Worm (Caenorhabditis elegans) whole organism, young adult: Measurements from ENCODE around the gene F35H10.5.

Experiments
- B0035.1 ChIP-seq: sonication (generic microtip); optimal IDR thresholded peaks from 2 replicates; lab custom pipeline; 2016; ENCODE audit warnings: missing genetic modification characterization, mild to moderate bottlenecking, missing compliant biosample characterization, missing genotype, missing genetic modification reagents
- B0336.3 ChIP-seq: fragments of 200-800 bp; sonication (Bioruptor generic); IDR thresholded peaks from 2 replicates; pipeline ENCODE4 v1.3.6; 2022; ENCODE audit warnings: missing genetic modification characterization, missing compliant biosample characterization
- C17E4.6 ChIP-seq: fragments of 200-800 bp; sonication (Bioruptor generic); IDR thresholded peaks from 2 replicates; pipeline ENCODE4 v1.3.6; 2022; ENCODE audit warnings: missing genetic modification reagents, missing genetic modification characterization, missing compliant biosample characterization
- F10E7.11 ChIP-seq: sonication (generic microtip); optimal IDR thresholded peaks from 2 replicates; lab custom pipeline; 2017; ENCODE audit warnings: mild to moderate bottlenecking, missing genetic modification characterization, moderate library complexity, missing compliant biosample characterization
- F22D6.2 ChIP-seq: sonication (generic microtip); optimal IDR thresholded peaks from 2 replicates; lab custom pipeline; 2016; ENCODE audit warnings: mild to moderate bottlenecking, missing genetic modification characterization, missing compliant biosample characterization
- F49E8.2 ChIP-seq: sonication (generic microtip); optimal IDR thresholded peaks from 3 replicates; lab custom pipeline; 2017; ENCODE audit warnings: missing genetic modification characterization, mild to moderate bottlenecking, missing compliant biosample characterization, antibody characterized with exemption, moderate library complexity; ENCODE audit not compliant: insufficient read depth
- F52B5.7 ChIP-seq: sonication (generic microtip); optimal IDR thresholded peaks from 2 replicates; lab custom pipeline; 2016; ENCODE audit warnings: mild to moderate bottlenecking, missing genetic modification characterization, missing compliant biosample characterization
- F55B11.4 ChIP-seq: sonication (generic microtip); optimal IDR thresholded peaks from 2 replicates; lab custom pipeline; 2016; ENCODE audit warnings: missing compliant biosample characterization, missing genetic modification characterization, borderline replicate concordance; ENCODE audit not compliant: insufficient read depth
- T26A5.8 ChIP-seq: sonication (generic microtip); optimal IDR thresholded peaks from 2 replicates; lab custom pipeline; 2016; ENCODE audit warnings: missing genetic modification characterization, missing compliant biosample characterization
- Y56A3A.18 ChIP-seq: fragments of 200-800 bp; sonication (Bioruptor generic); IDR thresholded peaks from 2 replicates; pipeline ENCODE4 v1.3.6; 2022; ENCODE audit warnings: missing genetic modification reagents, missing genetic modification characterization, missing compliant biosample characterization
- aptf-2 ChIP-seq: fragments of 200-800 bp; sonication (Bioruptor generic); conservative IDR thresholded peaks from 2 replicates; pipeline ENCODE4 v1.3.6; 2022; ENCODE audit warnings: missing genetic modification reagents, missing genetic modification characterization, missing compliant biosample characterization
- aptf-3 ChIP-seq: fragments of 200-800 bp; sonication (Bioruptor generic); IDR thresholded peaks from 2 replicates; pipeline ENCODE4 v1.3.6; 2022; ENCODE audit warnings: missing genetic modification characterization, missing compliant biosample characterization
- atf-7 ChIP-seq: sonication (generic microtip); optimal IDR thresholded peaks from 2 replicates; lab custom pipeline; 2017; ENCODE audit warnings: mild to moderate bottlenecking, missing genetic modification characterization, missing compliant biosample characterization
- attf-6 ChIP-seq: fragments of 200-800 bp; sonication (Bioruptor generic); IDR thresholded peaks from 2 replicates; pipeline ENCODE4 v1.3.6; 2022; ENCODE audit warnings: missing genetic modification reagents, missing genetic modification characterization, missing compliant biosample characterization
- ceh-100 ChIP-seq: fragments of 200-800 bp; sonication (Bioruptor generic); IDR thresholded peaks from 2 replicates; pipeline ENCODE4 v1.3.6; 2022; ENCODE audit warnings: missing genetic modification reagents, missing genetic modification characterization, missing compliant biosample characterization
- ceh-27 ChIP-seq: fragments of 200-800 bp; sonication (Bioruptor generic); optimal IDR thresholded peaks from 2 replicates; lab custom pipeline; 2018; ENCODE audit warnings: mild to moderate bottlenecking, missing genetic modification characterization, moderate library complexity, missing compliant biosample characterization
- ceh-40 ChIP-seq: fragments of 200-800 bp; sonication (Bioruptor generic); IDR thresholded peaks from 2 replicates; pipeline ENCODE4 v1.3.6; 2022; ENCODE audit warnings: missing genetic modification characterization, missing compliant biosample characterization
- ceh-58 ChIP-seq: fragments of 200-800 bp; sonication (Bioruptor generic); IDR thresholded peaks from 2 replicates; pipeline ENCODE4 v1.3.6; 2022; ENCODE audit warnings: missing genetic modification characterization, missing compliant biosample characterization
- ceh-91 ChIP-seq: fragments of 200-800 bp; sonication (Bioruptor generic); IDR thresholded peaks from 2 replicates; pipeline ENCODE4 v1.3.6; 2022; ENCODE audit warnings: missing genetic modification reagents, missing genetic modification characterization, missing compliant biosample characterization
- chd-7 ChIP-seq: sonication (generic microtip); optimal IDR thresholded peaks from 2 replicates; lab custom pipeline; 2016; ENCODE audit warnings: mild to moderate bottlenecking, missing genetic modification characterization, moderate library complexity, missing compliant biosample characterization
- dox-1 ChIP-seq: fragments of 200-800 bp; sonication (Bioruptor generic); IDR thresholded peaks from 2 replicates; pipeline ENCODE4 v1.3.6; 2022; ENCODE audit warnings: missing genetic modification reagents, missing genetic modification characterization, missing compliant biosample characterization
- dpl-1 ChIP-seq: fragments of 150-350 bp; optimal IDR thresholded peaks from 2 replicates; lab custom pipeline; 2014; ENCODE audit warnings: missing biosample characterization, missing genetic modification reagents, missing genetic modification characterization
- efl-1 ChIP-seq: fragments of 150-350 bp; optimal IDR thresholded peaks from 2 replicates; lab custom pipeline; 2014; ENCODE audit warnings: missing biosample characterization, missing genetic modification reagents, missing genetic modification characterization
- egl-18 ChIP-seq: fragments of 200-800 bp; sonication (Bioruptor generic); IDR thresholded peaks from 2 replicates; pipeline ENCODE4 v1.3.6; 2022; ENCODE audit warnings: missing genetic modification reagents, missing genetic modification characterization, missing compliant biosample characterization
- ets-4 ChIP-seq: fragments of 200-800 bp; sonication (Bioruptor generic); optimal IDR thresholded peaks from 2 replicates; lab custom pipeline; 2018; ENCODE audit warnings: mild to moderate bottlenecking, missing genetic modification characterization, missing compliant biosample characterization
- gei-17 ChIP-seq: fragments of 200-800 bp; sonication (Bioruptor generic); optimal IDR thresholded peaks from 2 replicates; lab custom pipeline; 2018; ENCODE audit warnings: mild to moderate bottlenecking, missing genetic modification characterization, missing compliant biosample characterization
- hmg-20 ChIP-seq: fragments of 200-800 bp; sonication (Bioruptor generic); IDR thresholded peaks from 2 replicates; pipeline ENCODE4 v1.3.6; 2022; ENCODE audit warnings: missing genetic modification reagents, missing genetic modification characterization, missing compliant biosample characterization
- lag-1 ChIP-seq: fragments of 200-800 bp; sonication (Bioruptor generic); IDR thresholded peaks from 2 replicates; pipeline ENCODE4 v1.3.6; 2022; ENCODE audit warnings: missing genetic modification reagents, missing genetic modification characterization, missing compliant biosample characterization
- lin-35 ChIP-seq, 3 experiments: fragments of 150-350 bp in 2 of 3; sonication (generic microtip) in 1 of 3; optimal IDR thresholded peaks; 2 replicates each; lab custom pipeline; 2014 to 2018; ENCODE audit warnings: missing biosample characterization in 3 of 3, missing genetic modification characterization in 3 of 3, missing genetic modification reagents in 3 of 3
- lin-54 ChIP-seq: fragments of 200-800 bp; sonication (Bioruptor generic); optimal IDR thresholded peaks from 2 replicates; lab custom pipeline; 2018; ENCODE audit warnings: mild to moderate bottlenecking, missing genetic modification characterization, missing compliant biosample characterization
- madf-10 ChIP-seq: sonication (generic microtip); optimal IDR thresholded peaks from 2 replicates; lab custom pipeline; 2016; ENCODE audit warnings: mild to moderate bottlenecking, missing genetic modification characterization, missing compliant biosample characterization
- madf-6 ChIP-seq: fragments of 200-800 bp; sonication (Bioruptor generic); IDR thresholded peaks from 2 replicates; pipeline ENCODE4 v1.3.6; 2022; ENCODE audit warnings: missing genetic modification reagents, missing genetic modification characterization, missing compliant biosample characterization
- mel-28 ChIP-seq: sonication (generic microtip); optimal IDR thresholded peaks from 2 replicates; lab custom pipeline; 2016; ENCODE audit warnings: borderline replicate concordance, mild to moderate bottlenecking, missing genetic modification characterization, missing compliant biosample characterization
- nfya-2 ChIP-seq: fragments of 200-800 bp; sonication (Bioruptor generic); IDR thresholded peaks from 2 replicates; pipeline ENCODE4 v1.3.6; 2022; ENCODE audit warnings: missing genetic modification reagents, missing genetic modification characterization, missing compliant biosample characterization
- pha-4 ChIP-seq: fragments of 150-350 bp; sonication (generic microtip); optimal IDR thresholded peaks from 2 replicates; lab custom pipeline; 2014; ENCODE audit warnings: missing biosample characterization, missing genetic modification reagents, missing genetic modification characterization
- rcor-1 ChIP-seq: fragments of 200-800 bp; sonication (Bioruptor generic); IDR thresholded peaks from 2 replicates; pipeline ENCODE4 v1.3.6; 2022; ENCODE audit warnings: missing genetic modification reagents, missing genetic modification characterization, missing compliant biosample characterization
- repo-1 ChIP-seq: sonication (generic microtip); optimal IDR thresholded peaks from 2 replicates; lab custom pipeline; 2017; ENCODE audit warnings: mild to moderate bottlenecking, missing genetic modification characterization, missing compliant biosample characterization
- sea-2 ChIP-seq: fragments of 200-800 bp; sonication (Bioruptor generic); IDR thresholded peaks from 2 replicates; pipeline ENCODE4 v1.3.6; 2022; ENCODE audit warnings: missing genetic modification characterization, missing compliant biosample characterization
- snpc-1.1 ChIP-seq: sonication (generic microtip); optimal IDR thresholded peaks from 2 replicates; lab custom pipeline; 2017; ENCODE audit warnings: missing genetic modification characterization, mild to moderate bottlenecking, missing compliant biosample characterization, antibody characterized with exemption, moderate library complexity, missing genotype, missing genetic modification reagents; ENCODE audit not compliant: insufficient read depth
- snpc-1.3 ChIP-seq: sonication (generic microtip); optimal IDR thresholded peaks from 2 replicates; lab custom pipeline; 2017; ENCODE audit warnings: missing genetic modification characterization, mild to moderate bottlenecking, missing compliant biosample characterization, antibody characterized with exemption, moderate library complexity, missing genotype, missing genetic modification reagents; ENCODE audit not compliant: insufficient read depth
- snpc-4 ChIP-seq, 5 experiments: fragments of 150-350 bp in 1 of 5; sonication (generic microtip) in 4 of 5; optimal IDR thresholded peaks; 2 replicates each; lab custom pipeline; 2014 to 2018; ENCODE audit warnings: missing genetic modification characterization in 5 of 5, missing biosample characterization in 3 of 5, antibody characterized with exemption in 2 of 5, mild to moderate bottlenecking in 2 of 5, missing compliant biosample characterization in 2 of 5, missing genotype in 2 of 5, moderate library complexity in 2 of 5, missing genetic modification reagents in 1 of 5
- somi-1 ChIP-seq: fragments of 200-800 bp; sonication (Bioruptor generic); optimal IDR thresholded peaks from 2 replicates; lab custom pipeline; 2018; ENCODE audit warnings: mild to moderate bottlenecking, missing genetic modification characterization, missing compliant biosample characterization
- sptf-2 ChIP-seq: fragments of 200-800 bp; sonication (Bioruptor generic); optimal IDR thresholded peaks from 2 replicates; lab custom pipeline; 2018; ENCODE audit warnings: mild to moderate bottlenecking, missing genetic modification characterization, missing compliant biosample characterization
- tbx-9 ChIP-seq: sonication (generic microtip); optimal IDR thresholded peaks from 2 replicates; lab custom pipeline; 2016; ENCODE audit warnings: borderline replicate concordance, missing genetic modification characterization, inconsistent platforms, missing compliant biosample characterization
- unc-62 ChIP-seq: fragments of 150-350 bp; optimal IDR thresholded peaks from 2 replicates; lab custom pipeline; 2014; ENCODE audit warnings: missing biosample characterization, missing genetic modification reagents, missing genetic modification characterization
- ztf-22 ChIP-seq: fragments of 200-800 bp; sonication (Bioruptor generic); optimal IDR thresholded peaks from 2 replicates; lab custom pipeline; 2018; ENCODE audit warnings: mild to moderate bottlenecking, missing genetic modification characterization, moderate library complexity, missing compliant biosample characterization
- ztf-26 ChIP-seq: sonication (generic microtip); optimal IDR thresholded peaks from 2 replicates; lab custom pipeline; 2017; ENCODE audit warnings: missing genetic modification characterization, missing compliant biosample characterization

F35H10.5 gene

ce11 chrIV:8252856-8253255, 47.7 kb upstream of the F35H10.5 start (continued):
- no peak; the same call in 1 of the 2 replicates for TF ChIP-seq hmg-20 (GFP tag; lab: Robert Waterston, UW)
- peak; percentile 67; the same call in 1 of the 2 replicates for TF ChIP-seq Y56A3A.18
- peak; percentile 68 for TF ChIP-seq ztf-22 (GFP tag; lab: Kevin White, UChicago)
- peak; percentile 7 for TF ChIP-seq efl-1 (GFP tag; lab: Kevin White, UChicago)
- TF ChIP-seq F52B5.7 (tag; lab: Kevin White, UChicago), result no peak
- TF ChIP-seq snpc-1.3 (tag; lab: Kevin White, UChicago), result peak; percentile 89
- peak; percentile 70 for TF ChIP-seq lin-54 (GFP tag; lab: Kevin White, UChicago)
- peak; percentile 82 for TF ChIP-seq snpc-4 (GFP tag; optimal IDR thresholded peaks at IDR 0.05; lab: Kevin White, UChicago)
- peak; percentile 37 to 82 (median 66) for TF ChIP-seq snpc-4 (tag; optimal IDR thresholded peaks at IDR 0.05; lab: Kevin White, UChicago)
- no peak for TF ChIP-seq F55B11.4
- TF ChIP-seq pha-4, result no peak
- TF ChIP-seq chd-7 (tag; lab: Kevin White, UChicago), result no peak
- TF ChIP-seq somi-1 (GFP tag; lab: Kevin White, UChicago), result peak; percentile 68
- peak in 1 of 3 experiments; percentile 75 for TF ChIP-seq lin-35 (GFP tag; optimal IDR thresholded peaks at IDR 0.05; lab: Kevin White, UChicago)
- peak; percentile 51 for TF ChIP-seq ets-4 (GFP tag; lab: Kevin White, UChicago)
- TF ChIP-seq T26A5.8 (tag; lab: Kevin White, UChicago), result peak; percentile 68
- TF ChIP-seq attf-6 (GFP tag; lab: Robert Waterston, UW), result 0 out of 2 replicates have a peak, but pooled peaks have one; percentile 43
- no peak; the same call in 1 of the 2 replicates for TF ChIP-seq dox-1
- TF ChIP-seq F49E8.2 (tag; lab: Kevin White, UChicago), result peak; percentile 88
- no peak; the same call in 1 of the 2 replicates for TF ChIP-seq aptf-3
- TF ChIP-seq ceh-27 (GFP tag; lab: Kevin White, UChicago), result peak; percentile 71
- TF ChIP-seq lag-1 (GFP tag; lab: Robert Waterston, UW), result no peak
- no peak for TF ChIP-seq aptf-2 (GFP tag; lab: Robert Waterston, UW)
- TF ChIP-seq ceh-100 (GFP tag; lab: Robert Waterston, UW), result peak; percentile 66
- peak; percentile 77 for TF ChIP-seq repo-1 (tag; lab: Kevin White, UChicago)
- peak; percentile 29 for TF ChIP-seq tbx-9 (tag; lab: Kevin White, UChicago)
- no peak for TF ChIP-seq unc-62 (GFP tag; lab: Kevin White, UChicago)
- peak; percentile 50; the same call in 1 of the 2 replicates for TF ChIP-seq B0336.3 (GFP tag; lab: Robert Waterston, UW)
- TF ChIP-seq ceh-91 (GFP tag; lab: Robert Waterston, UW), result peak; percentile 61; the same call in 1 of the 2 replicates
- peak; percentile 55 for TF ChIP-seq B0035.1 (tag; lab: Kevin White, UChicago)
- peak; percentile 72 for TF ChIP-seq snpc-1.1 (tag; lab: Kevin White, UChicago)
- peak; percentile 71 for TF ChIP-seq rcor-1 (GFP tag; lab: Robert Waterston, UW)
- no peak for TF ChIP-seq nfya-2 (GFP tag; lab: Robert Waterston, UW)
- TF ChIP-seq gei-17, result no peak
- peak; percentile 76 for TF ChIP-seq sptf-2 (GFP tag; lab: Kevin White, UChicago)
- TF ChIP-seq madf-6, result no peak; the same call in 1 of the 2 replicates
- TF ChIP-seq mel-28 (tag; lab: Kevin White, UChicago), result peak; percentile 88
- TF ChIP-seq ceh-58 (GFP tag; lab: Robert Waterston, UW), result 0 out of 2 replicates have a peak, but pooled peaks have one; percentile 71
- TF ChIP-seq C17E4.6, result 0 out of 2 replicates have a peak, but pooled peaks have one; percentile 50
- peak; percentile 85 for TF ChIP-seq madf-10 (tag; lab: Kevin White, UChicago)
- peak; percentile 66 for TF ChIP-seq atf-7 (tag; lab: Kevin White, UChicago)
- peak; percentile 82 for TF ChIP-seq ztf-26 (tag; lab: Kevin White, UChicago)
- peak; percentile 91; the same call in 1 of the 2 replicates for TF ChIP-seq ceh-40 (GFP tag; lab: Robert Waterston, UW)
- TF ChIP-seq egl-18 (GFP tag; lab: Robert Waterston, UW), result no peak
- TF ChIP-seq dpl-1 (GFP tag; lab: Kevin White, UChicago), result no peak
- peak; percentile 53 for TF ChIP-seq F22D6.2
- no peak for TF ChIP-seq sea-2 (GFP tag; lab: Robert Waterston, UW)
- TF ChIP-seq F10E7.11 (tag; lab: Kevin White, UChicago), result peak; percentile 81
